Worm (Caenorhabditis elegans) whole organism, mixed stage, embryonic: Measurements from ENCODE around the gene C04C11.25.

Experiments used
- M03D4.4 ChIP-seq: sonication (generic microtip); optimal IDR thresholded peaks from 2 replicates; lab custom pipeline; 2017; ENCODE audit warnings: mild to moderate bottlenecking, missing genetic modification characterization, missing compliant biosample characterization
- bed-3 ChIP-seq: fragments of 200-800 bp; sonication (Bioruptor generic); optimal IDR thresholded peaks from 3 replicates; lab custom pipeline; 2018; ENCODE audit warnings: mild to moderate bottlenecking, missing genetic modification characterization, moderate library complexity, missing compliant biosample characterization
- blmp-1 ChIP-seq: fragments of 150-350 bp; optimal IDR thresholded peaks from 2 replicates; lab custom pipeline; 2014; ENCODE audit warnings: missing biosample characterization, missing genetic modification characterization
- ceh-39 ChIP-seq: fragments of 150-350 bp; optimal IDR thresholded peaks from 2 replicates; lab custom pipeline; 2014; ENCODE audit warnings: missing biosample characterization, missing genetic modification characterization
- ceh-83 ChIP-seq: fragments of 200-800 bp; sonication (Bioruptor generic); optimal IDR thresholded peaks from 2 replicates; lab custom pipeline; 2018; ENCODE audit warnings: mild to moderate bottlenecking, missing genetic modification characterization, missing compliant biosample characterization
- ces-1 ChIP-seq: fragments of 150-350 bp; optimal IDR thresholded peaks from 2 replicates; lab custom pipeline; 2014; ENCODE audit warnings: missing biosample characterization, missing genetic modification reagents, missing genetic modification characterization
- cnd-1 ChIP-seq: fragments of 200-800 bp; sonication (Bioruptor generic); optimal IDR thresholded peaks from 2 replicates; lab custom pipeline; 2018; ENCODE audit warnings: mild to moderate bottlenecking, missing genetic modification characterization, missing compliant biosample characterization
- drap-1 ChIP-seq: fragments of 200-800 bp; sonication (Bioruptor generic); optimal IDR thresholded peaks from 3 replicates; lab custom pipeline; 2018; ENCODE audit warnings: mild to moderate bottlenecking, missing genetic modification characterization, missing compliant biosample characterization
- elt-1 ChIP-seq: sonication (generic microtip); optimal IDR thresholded peaks from 2 replicates; lab custom pipeline; 2017; ENCODE audit warnings: missing genetic modification characterization, mild to moderate bottlenecking, missing compliant biosample characterization, antibody characterized with exemption, moderate library complexity, borderline replicate concordance; ENCODE audit not compliant: insufficient read depth
- ham-2 ChIP-seq: fragments of 200-800 bp; sonication (Bioruptor generic); optimal IDR thresholded peaks from 2 replicates; lab custom pipeline; 2018; ENCODE audit warnings: mild to moderate bottlenecking, missing genetic modification characterization, missing compliant biosample characterization
- hlh-1 ChIP-seq: fragments of 150-350 bp; optimal IDR thresholded peaks from 2 replicates; lab custom pipeline; 2014; ENCODE audit warnings: missing biosample characterization, missing genetic modification reagents, missing genetic modification characterization
- lin-32 ChIP-seq: fragments of 200-800 bp; sonication (Bioruptor generic); optimal IDR thresholded peaks from 2 replicates; lab custom pipeline; 2018; ENCODE audit warnings: mild to moderate bottlenecking, missing genetic modification characterization, missing compliant biosample characterization
- lsy-2 ChIP-seq: fragments of 150-350 bp; optimal IDR thresholded peaks from 2 replicates; lab custom pipeline; 2014; ENCODE audit warnings: missing biosample characterization, missing genetic modification characterization
- mab-5 ChIP-seq: fragments of 150-350 bp; optimal IDR thresholded peaks from 2 replicates; lab custom pipeline; 2014; ENCODE audit warnings: missing biosample characterization, missing genetic modification characterization
- mep-1 ChIP-seq: fragments of 150-350 bp; optimal IDR thresholded peaks from 2 replicates; lab custom pipeline; 2017; ENCODE audit warnings: missing biosample characterization, missing genetic modification reagents, missing genetic modification characterization, inconsistent platforms
- nhr-12 ChIP-seq: fragments of 150-350 bp; optimal IDR thresholded peaks from 2 replicates; lab custom pipeline; 2014; ENCODE audit warnings: missing biosample characterization, missing genetic modification characterization
- nhr-2 ChIP-seq: fragments of 150-350 bp; optimal IDR thresholded peaks from 2 replicates; lab custom pipeline; 2014; ENCODE audit warnings: missing biosample characterization, missing genetic modification characterization
- nhr-237 ChIP-seq: fragments of 150-350 bp; optimal IDR thresholded peaks from 2 replicates; lab custom pipeline; 2014; ENCODE audit warnings: missing biosample characterization, missing genetic modification characterization
- nhr-28 ChIP-seq: fragments of 150-350 bp; optimal IDR thresholded peaks from 2 replicates; lab custom pipeline; 2014; ENCODE audit warnings: missing biosample characterization, missing genetic modification characterization
- sem-2 ChIP-seq: fragments of 200-800 bp; sonication (Bioruptor generic); optimal IDR thresholded peaks from 2 replicates; lab custom pipeline; 2018; ENCODE audit warnings: mild to moderate bottlenecking, missing genetic modification characterization, missing compliant biosample characterization
- snpc-4 ChIP-seq: fragments of 150-350 bp; optimal IDR thresholded peaks from 2 replicates; lab custom pipeline; 2014; ENCODE audit warnings: missing biosample characterization, missing genetic modification characterization
- sptf-1 ChIP-seq: sonication (generic microtip); optimal IDR thresholded peaks from 2 replicates; lab custom pipeline; 2017; ENCODE audit warnings: mild to moderate bottlenecking, missing genetic modification characterization, moderate library complexity, missing compliant biosample characterization
- tbx-8 ChIP-seq: fragments of 200-800 bp; sonication (Bioruptor generic); optimal IDR thresholded peaks from 2 replicates; lab custom pipeline; 2018; ENCODE audit warnings: mild to moderate bottlenecking, missing genetic modification characterization, moderate library complexity, missing compliant biosample characterization
- unc-120 ChIP-seq: sonication (generic microtip); optimal IDR thresholded peaks from 2 replicates; lab custom pipeline; 2017; ENCODE audit warnings: missing genetic modification characterization, missing compliant biosample characterization; ENCODE audit not compliant: poor library complexity, severe bottlenecking
- unc-62 ChIP-seq: fragments of 150-350 bp; optimal IDR thresholded peaks from 2 replicates; lab custom pipeline; 2014; ENCODE audit warnings: missing biosample characterization, missing genetic modification reagents, missing genetic modification characterization
- zip-8 ChIP-seq: fragments of 150-350 bp; optimal IDR thresholded peaks from 2 replicates; lab custom pipeline; 2014; ENCODE audit warnings: missing biosample characterization, missing genetic modification characterization
- ztf-11 ChIP-seq: fragments of 150-350 bp; optimal IDR thresholded peaks from 2 replicates; lab custom pipeline; 2014; ENCODE audit warnings: missing biosample characterization, missing genetic modification characterization

C04C11.25 gene

ce11 chrX:14033494-14033893 is 18.2 kb upstream of the C04C11.25 start, which contains the start of gene arrd-25:
Gene arrd-25 (plus strand): TSS chrX:14033794.
- TF ChIP-seq unc-62 (GFP tag; lab: Kevin White, UChicago), result no peak
- no peak for TF ChIP-seq M03D4.4
- no peak for TF ChIP-seq nhr-28 (tag; lab: Kevin White, UChicago)
- no peak for TF ChIP-seq ham-2 (GFP tag; lab: Kevin White, UChicago)
- TF ChIP-seq elt-1 (tag; lab: Kevin White, UChicago), result no peak
- TF ChIP-seq nhr-237 (tag; lab: Kevin White, UChicago), result no peak
- TF ChIP-seq hlh-1 (tag; lab: Kevin White, UChicago), result no peak
- TF ChIP-seq ztf-11 (tag; lab: Kevin White, UChicago), result no peak
- no peak for TF ChIP-seq zip-8 (tag; lab: Kevin White, UChicago)
- TF ChIP-seq bed-3, result no peak
- TF ChIP-seq snpc-4, result no peak
- TF ChIP-seq lin-32 (GFP tag; lab: Kevin White, UChicago), result no peak
- no peak for TF ChIP-seq mep-1 (tag; lab: Kevin White, UChicago)
- no peak for TF ChIP-seq blmp-1 (tag; lab: Kevin White, UChicago)
- no peak for TF ChIP-seq tbx-8 (GFP tag; lab: Kevin White, UChicago)

- TF ChIP-seq blmp-1 (tag; lab: Kevin White, UChicago) (no peak), ceh-83 (no peak), drap-1 (GFP tag; lab: Kevin White, UChicago) (no peak), elt-1 (tag; lab: Kevin White, UChicago) (no peak), nhr-12 (tag; lab: Kevin White, UChicago) (no peak), ztf-11 (tag; lab: Kevin White, UChicago) (no peak), unc-62 (GFP tag; lab: Kevin White, UChicago) (no peak), zip-8 (tag; lab: Kevin White, UChicago) (no peak), ceh-39 (tag; lab: Kevin White, UChicago) (no peak), hlh-1 (tag; lab: Kevin White, UChicago) (no peak)
Observed at ce11 chrX:14030524-14030923, 15.3 kb upstream of the C04C11.25 start.

ce11 chrX:14029872-14030271 is 14.6 kb upstream of the C04C11.25 start:
- TF ChIP-seq nhr-237 (tag; lab: Kevin White, UChicago), result no peak
- TF ChIP-seq ces-1, result peak; percentile 82

ce11 chrX:14029392-14029791 is 14.1 kb upstream of the C04C11.25 start:
- TF ChIP-seq lin-32 (GFP tag; lab: Kevin White, UChicago) (no peak), ham-2 (GFP tag; lab: Kevin White, UChicago) (no peak), lsy-2 (tag; lab: Kevin White, UChicago) (no peak), unc-120 (no peak), mab-5 (tag; lab: Kevin White, UChicago) (no peak), nhr-237 (tag; lab: Kevin White, UChicago) (no peak), sem-2 (GFP tag; lab: Kevin White, UChicago) (no peak), ces-1 (no peak)

ce11 chrX:14028492-14028891 is 13.2 kb upstream of the C04C11.25 start:
- TF ChIP-seq ces-1 (peak; percentile 77), sem-2 (GFP tag; lab: Kevin White, UChicago) (no peak), unc-62 (GFP tag; lab: Kevin White, UChicago) (no peak)

ce11 chrX:14026893-14027292 is 11.6 kb upstream of the C04C11.25 start:
- TF ChIP-seq bed-3 (no peak), cnd-1 (tag; lab: Kevin White, UChicago) (peak; percentile 43), drap-1 (GFP tag; lab: Kevin White, UChicago) (no peak), nhr-2 (tag; lab: Kevin White, UChicago) (peak; percentile 83), hlh-1 (tag; lab: Kevin White, UChicago) (peak; percentile 57), lsy-2 (tag; lab: Kevin White, UChicago) (no peak), sptf-1 (tag; lab: Kevin White, UChicago) (peak; percentile 38)
